Fruit fly (Drosophila melanogaster) whole organism, larva: ENCODE measurements around the gene Snx6.

Experiments
- noc ChIP-seq: fragments of 200-800 bp; sonication (Bioruptor generic); optimal IDR thresholded peaks from 3 replicates; lab custom pipeline; 2019; ENCODE audit warnings: missing biosample characterization, mild to moderate bottlenecking, missing genetic modification characterization, moderate library complexity

The Snx6 gene

DNA sequence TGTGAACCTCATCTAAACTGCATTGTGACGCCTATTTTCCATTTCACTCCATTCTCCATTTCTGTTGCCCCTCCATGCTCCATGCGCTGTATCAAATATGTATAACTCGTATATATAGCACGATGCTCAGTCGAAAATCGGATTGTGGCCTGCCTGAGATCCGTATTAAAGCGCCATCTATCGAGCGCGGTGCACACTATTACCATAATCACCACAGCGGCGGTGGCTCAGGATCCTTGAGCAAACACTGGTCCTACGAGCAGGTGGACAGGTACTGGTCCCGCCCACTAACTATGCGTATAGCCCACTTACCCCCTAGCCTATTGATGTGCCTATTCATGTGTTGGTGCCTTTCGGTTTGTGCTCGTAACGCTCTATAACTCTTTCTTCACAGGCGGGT, 35.5 kb downstream of the Snx6 start:
- TF ChIP-seq noc (tag; lab: Kevin White, UChicago): no peak

DNA sequence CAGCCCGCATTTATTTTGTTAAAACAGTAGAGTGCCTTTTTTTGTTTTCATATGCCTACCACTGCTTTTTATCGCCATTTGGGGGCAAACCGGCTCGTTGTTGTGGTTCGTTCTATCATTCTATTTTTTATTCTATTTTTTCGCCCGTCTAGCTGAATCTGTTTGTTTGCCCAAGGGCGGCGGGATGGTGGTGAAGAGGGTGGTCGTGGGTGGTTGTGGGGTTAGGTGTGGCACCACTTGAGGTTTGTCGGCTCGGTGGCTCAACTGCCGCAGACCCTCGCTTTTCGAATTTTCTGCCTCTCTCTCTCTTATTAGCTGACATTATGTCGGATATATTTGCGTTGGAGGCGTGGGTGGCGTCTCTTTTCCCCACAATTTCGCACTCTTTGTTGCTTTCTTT, 49.0 kb downstream of the Snx6 start:
- no peak for TF ChIP-seq noc (tag; lab: Kevin White, UChicago)

DNA sequence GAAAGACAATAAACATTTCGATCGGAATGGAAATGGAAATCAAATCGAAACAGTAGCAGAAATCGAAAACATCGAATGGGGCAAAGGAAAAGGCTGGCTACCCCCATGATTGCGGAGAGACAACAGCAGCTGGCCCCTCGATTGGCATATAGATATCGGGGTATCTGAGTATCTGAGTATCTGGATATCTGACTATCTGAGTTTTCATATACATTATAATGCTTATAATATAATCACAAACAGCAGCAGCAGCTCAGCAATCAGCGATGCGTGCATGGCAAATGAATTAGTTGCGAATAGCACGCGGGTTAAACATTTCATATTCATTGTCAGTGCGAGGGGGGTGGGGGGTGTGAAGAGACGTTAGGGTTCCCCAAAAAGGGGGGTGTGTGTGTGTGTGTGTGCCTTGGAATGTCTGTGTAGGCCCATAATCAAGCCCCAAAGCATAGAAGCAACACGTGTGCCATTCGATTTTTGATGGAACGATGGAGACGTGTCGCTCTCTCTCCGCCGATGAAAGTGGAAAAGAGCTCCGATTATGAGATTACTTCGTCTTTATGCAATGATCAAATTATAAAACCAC, 49.9 kb downstream of the Snx6 start:
- no peak for TF ChIP-seq noc (tag; lab: Kevin White, UChicago)

DNA sequence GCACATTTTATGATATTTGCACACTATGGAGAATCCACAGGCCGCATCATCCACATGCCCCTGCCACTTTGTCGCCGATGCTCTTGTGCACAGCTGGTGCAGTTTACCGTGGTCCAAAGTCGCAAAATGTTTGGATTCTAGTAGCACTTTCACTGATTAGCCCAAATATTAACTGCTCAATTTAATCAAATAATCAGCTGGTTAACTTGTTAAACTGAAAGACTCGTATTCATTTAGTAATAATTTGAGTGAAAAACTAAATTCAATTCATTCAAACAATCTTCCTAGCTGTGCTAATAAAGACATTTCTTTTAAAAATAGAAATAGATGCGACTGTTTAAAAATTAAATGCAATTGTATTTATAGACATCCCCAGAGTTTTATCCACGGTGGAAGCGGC, 52.5 kb downstream of the Snx6 start:
- TF ChIP-seq noc (tag; lab: Kevin White, UChicago): no peak
